Fruit fly (Drosophila melanogaster) whole organism: Measurements from ENCODE around the gene Sec22.

ENCODE experiments used
- CG8478 ChIP-seq: fragments of >200 bp; optimal IDR thresholded peaks from 2 replicates; lab custom pipeline; 2018; ENCODE audit warnings: inconsistent platforms
- Dll ChIP-seq: fragments of >200 bp; optimal IDR thresholded peaks from 2 replicates; lab custom pipeline; 2017
- EcR ChIP-seq, 2 experiments: fragments of >200 bp; optimal IDR thresholded peaks; 2 replicates each; lab custom pipeline; 2017; ENCODE audit warnings: missing biosample characterization in 2 of 2, missing genetic modification characterization in 2 of 2, missing genetic modification reagents in 2 of 2
- pan ChIP-seq: fragments of >200 bp; optimal IDR thresholded peaks from 2 replicates; lab custom pipeline; 2017
- psq ChIP-seq: fragments of >200 bp; optimal IDR thresholded peaks from 2 replicates; lab custom pipeline; 2017
- usp ChIP-seq: fragments of >200 bp; optimal IDR thresholded peaks from 2 replicates; lab custom pipeline; 2017; ENCODE audit warnings: missing biosample characterization, missing genetic modification characterization, mixed read lengths

The Sec22 gene

dm6 chrX:838012-838411 is 32.1 kb downstream of the Sec22 start:
- TF ChIP-seq Dll: no peak
- TF ChIP-seq usp (GFP tag; lab: Kevin White, UChicago): no peak
- no peak for TF ChIP-seq EcR (GFP tag; optimal IDR thresholded peaks at IDR 0.05; lab: Kevin White, UChicago)
- TF ChIP-seq psq (lab: Kevin White, UChicago): no peak

dm6 chrX:841038-841437 is 35.2 kb downstream of the Sec22 start:
- TF ChIP-seq psq (lab: Kevin White, UChicago): no peak
- no peak for TF ChIP-seq EcR (GFP tag; optimal IDR thresholded peaks at IDR 0.05; lab: Kevin White, UChicago)
- no peak for TF ChIP-seq usp (GFP tag; lab: Kevin White, UChicago)
- TF ChIP-seq CG8478 (lab: Kevin White, UChicago): no peak
- no peak for TF ChIP-seq Dll
- TF ChIP-seq pan: no peak

- TF ChIP-seq EcR (GFP tag; optimal IDR thresholded peaks at IDR 0.05; lab: Kevin White, UChicago): no peak
- no peak for TF ChIP-seq psq (lab: Kevin White, UChicago)
- TF ChIP-seq usp (GFP tag; lab: Kevin White, UChicago): no peak
- no peak for TF ChIP-seq CG8478 (lab: Kevin White, UChicago)
- TF ChIP-seq Dll: no peak
- no peak for TF ChIP-seq pan
These were observed 36.1 kb downstream of the Sec22 start for dm6 chrX:841941-842340.

- TF ChIP-seq CG8478 (lab: Kevin White, UChicago) (no peak), EcR (GFP tag; optimal IDR thresholded peaks at IDR 0.05; lab: Kevin White, UChicago) (no peak), Dll (no peak), psq (lab: Kevin White, UChicago) (no peak), pan (no peak), usp (GFP tag; lab: Kevin White, UChicago) (no peak)
These were observed 37.6 kb downstream of the Sec22 start for dm6 chrX:843489-843888.

- no peak for TF ChIP-seq psq (lab: Kevin White, UChicago)
- no peak for TF ChIP-seq pan
- no peak for TF ChIP-seq usp (GFP tag; lab: Kevin White, UChicago)
- TF ChIP-seq EcR (GFP tag; optimal IDR thresholded peaks at IDR 0.05; lab: Kevin White, UChicago): no peak
These were observed 38.6 kb downstream of the Sec22 start, which contains the start of gene CG14635 for dm6 chrX:844523-844922. TSS of gene CG14635 (plus strand) at chrX:844823.

dm6 chrX:847057-847456 is 41.2 kb downstream of the Sec22 start, which contains the start of gene CG3713:
TSS of gene CG3713 (minus strand) at chrX:847157.
- TF ChIP-seq psq (lab: Kevin White, UChicago) (no peak), CG8478 (lab: Kevin White, UChicago) (no peak), usp (GFP tag; lab: Kevin White, UChicago) (no peak), Dll (no peak), EcR (GFP tag; optimal IDR thresholded peaks at IDR 0.05; lab: Kevin White, UChicago) (no peak), pan (no peak)
